Worm (Caenorhabditis elegans) whole organism, late embryonic: ENCODE data around the gene srw-24.
"Not testable (repeated sequence)": the region's sequence is repeated elsewhere in the genome, so short reads cannot be mapped to it uniquely, and the experiment has no call there.

Source experiments
- F13H6.1 ChIP-seq: sonication (generic microtip); optimal IDR thresholded peaks from 2 replicates; lab custom pipeline; 2016; ENCODE audit warnings: missing genetic modification characterization, missing compliant biosample characterization
- K02D7.2 ChIP-seq: sonication (generic microtip); optimal IDR thresholded peaks from 2 replicates; lab custom pipeline; 2017; ENCODE audit warnings: mild to moderate bottlenecking, missing genetic modification characterization, missing compliant biosample characterization
- ahr-1 ChIP-seq: sonication (generic microtip); optimal IDR thresholded peaks from 2 replicates; lab custom pipeline; 2016; ENCODE audit warnings: missing genetic modification characterization, missing compliant biosample characterization
- ama-1 ChIP-seq: fragments of 150-350 bp; optimal IDR thresholded peaks from 2 replicates; lab custom pipeline; 2014
- ceh-19 ChIP-seq: fragments of 200-800 bp; sonication (Bioruptor generic); optimal IDR thresholded peaks from 2 replicates; lab custom pipeline; 2018; ENCODE audit warnings: mild to moderate bottlenecking, missing genetic modification characterization, missing compliant biosample characterization
- ceh-2 ChIP-seq: sonication (generic microtip); optimal IDR thresholded peaks from 2 replicates; lab custom pipeline; 2016; ENCODE audit warnings: missing genotype, missing genetic modification characterization, missing compliant biosample characterization
- ceh-22 ChIP-seq: sonication (generic microtip); optimal IDR thresholded peaks from 2 replicates; lab custom pipeline; 2017; ENCODE audit warnings: missing biosample characterization, missing genetic modification characterization
- ceh-30 ChIP-seq: fragments of 150-350 bp; optimal IDR thresholded peaks from 2 replicates; lab custom pipeline; 2014; ENCODE audit warnings: missing biosample characterization, missing genetic modification characterization
- ceh-31 ChIP-seq: sonication (generic microtip); optimal IDR thresholded peaks from 2 replicates; lab custom pipeline; 2016; ENCODE audit warnings: missing genetic modification characterization, missing compliant biosample characterization
- ceh-45 ChIP-seq: fragments of 200-800 bp; sonication (Bioruptor generic); IDR thresholded peaks from 2 replicates; pipeline ENCODE4 v1.3.6; 2022; ENCODE audit warnings: missing genetic modification reagents, missing genetic modification characterization, missing compliant biosample characterization
- elt-2 ChIP-seq: sonication (generic microtip); optimal IDR thresholded peaks from 2 replicates; lab custom pipeline; 2016; ENCODE audit warnings: missing genetic modification reagents, missing genetic modification characterization, missing compliant biosample characterization
- ets-4 ChIP-seq: sonication (generic microtip); optimal IDR thresholded peaks from 2 replicates; lab custom pipeline; 2016; ENCODE audit warnings: missing genetic modification characterization, missing compliant biosample characterization
- hlh-13 ChIP-seq: fragments of 200-800 bp; sonication (Bioruptor generic); optimal IDR thresholded peaks from 2 replicates; lab custom pipeline; 2018; ENCODE audit warnings: mild to moderate bottlenecking, missing genetic modification characterization, missing compliant biosample characterization
- hlh-30 ChIP-seq: sonication (generic microtip); optimal IDR thresholded peaks from 2 replicates; lab custom pipeline; 2017; ENCODE audit warnings: antibody characterized with exemption, missing genetic modification characterization, missing compliant biosample characterization; ENCODE audit not compliant: insufficient read depth
- hlh-8 ChIP-seq: sonication (generic microtip); optimal IDR thresholded peaks from 2 replicates; lab custom pipeline; 2016; ENCODE audit warnings: missing genotype, missing genetic modification characterization, missing compliant biosample characterization
- lim-6 ChIP-seq: sonication (generic microtip); optimal IDR thresholded peaks from 2 replicates; lab custom pipeline; 2016; ENCODE audit warnings: missing genetic modification characterization, missing compliant biosample characterization
- lin-11 ChIP-seq: fragments of 200-800 bp; sonication (Bioruptor generic); optimal IDR thresholded peaks from 2 replicates; lab custom pipeline; 2018; ENCODE audit warnings: mild to moderate bottlenecking, missing genetic modification characterization, missing compliant biosample characterization
- nhr-11 ChIP-seq: fragments of 150-350 bp; optimal IDR thresholded peaks from 2 replicates; lab custom pipeline; 2014; ENCODE audit warnings: missing biosample characterization, missing genetic modification characterization
- nhr-232 ChIP-seq: sonication (generic microtip); optimal IDR thresholded peaks from 2 replicates; lab custom pipeline; 2016; ENCODE audit warnings: missing genetic modification characterization, missing compliant biosample characterization
- npax-4 ChIP-seq: sonication (generic microtip); optimal IDR thresholded peaks from 2 replicates; lab custom pipeline; 2016; ENCODE audit warnings: missing genetic modification characterization, missing compliant biosample characterization
- odd-2 ChIP-seq: sonication (generic microtip); optimal IDR thresholded peaks from 2 replicates; lab custom pipeline; 2017; ENCODE audit warnings: antibody characterized with exemption, mild to moderate bottlenecking, missing genetic modification characterization, missing compliant biosample characterization
- pax-1 ChIP-seq: fragments of 150-350 bp; optimal IDR thresholded peaks from 2 replicates; lab custom pipeline; 2014; ENCODE audit warnings: missing biosample characterization, missing genetic modification characterization
- pha-2 ChIP-seq: sonication (generic microtip); optimal IDR thresholded peaks from 2 replicates; lab custom pipeline; 2017; ENCODE audit warnings: mild to moderate bottlenecking, missing genetic modification characterization, missing compliant biosample characterization
- ref-2 ChIP-seq: sonication (generic microtip); optimal IDR thresholded peaks from 2 replicates; lab custom pipeline; 2016; ENCODE audit warnings: missing genetic modification characterization, missing compliant biosample characterization
- rnt-1 ChIP-seq: sonication (generic microtip); optimal IDR thresholded peaks from 2 replicates; lab custom pipeline; 2016; ENCODE audit warnings: missing genetic modification characterization, missing compliant biosample characterization
- sox-4 ChIP-seq: sonication (generic microtip); optimal IDR thresholded peaks from 2 replicates; lab custom pipeline; 2017; ENCODE audit warnings: mild to moderate bottlenecking, missing genetic modification characterization, inconsistent platforms, missing compliant biosample characterization
- tbx-2 ChIP-seq: sonication (generic microtip); optimal IDR thresholded peaks from 2 replicates; lab custom pipeline; 2016; ENCODE audit warnings: missing genetic modification characterization, missing compliant biosample characterization
- tbx-7 ChIP-seq: sonication (generic microtip); optimal IDR thresholded peaks from 2 replicates; lab custom pipeline; 2016; ENCODE audit warnings: missing genotype, missing genetic modification characterization, missing compliant biosample characterization
- unc-3 ChIP-seq, 2 experiments: fragments of 200-800 bp in 1 of 2; sonication (Bioruptor generic) in 1 of 2; sonication (generic microtip) in 1 of 2; conservative IDR thresholded peaks in 1 of 2; optimal IDR thresholded peaks in 1 of 2; 2 replicates each; pipeline versions ENCODE4 v1.3.6 to Lab custom; 2016 to 2022; ENCODE audit warnings: missing compliant biosample characterization in 2 of 2, missing genetic modification characterization in 2 of 2, missing genetic modification reagents in 1 of 2
- unc-86 ChIP-seq: sonication (generic microtip); optimal IDR thresholded peaks from 2 replicates; lab custom pipeline; 2016; ENCODE audit warnings: missing genetic modification characterization, missing compliant biosample characterization
- ztf-16 ChIP-seq: sonication (generic microtip); optimal IDR thresholded peaks from 2 replicates; lab custom pipeline; 2017; ENCODE audit warnings: missing genetic modification characterization, missing compliant biosample characterization

Gene srw-24

DNA sequence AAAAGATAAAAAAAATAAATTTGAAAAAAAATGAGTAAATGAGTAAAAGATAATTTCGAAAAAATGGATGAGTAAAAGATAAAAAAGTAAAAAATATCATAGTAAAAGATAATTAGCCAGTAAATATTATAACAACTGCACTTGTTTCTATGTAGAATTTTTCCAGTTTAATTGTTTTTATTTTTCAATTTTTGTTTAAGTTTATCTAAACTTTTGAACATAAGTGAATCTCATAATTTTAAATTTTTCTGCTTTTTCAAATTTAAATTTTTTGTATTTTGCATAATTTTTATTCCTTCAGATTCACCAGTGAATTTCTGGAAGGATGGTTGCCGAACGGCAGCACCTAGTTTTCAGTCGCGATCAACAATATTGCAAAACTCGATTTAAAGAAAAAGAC lies 17.5 kb downstream of the srw-24 start, which contains the start of gene chil-12:
Gene chil-12 (plus strand): TSS at position 301 of the 400 bp plus-strand sequence.
- TF ChIP-seq elt-2 (tag; lab: Kevin White, UChicago) (no peak), rnt-1 (tag; lab: Kevin White, UChicago) (no peak), ets-4 (tag; lab: Kevin White, UChicago) (no peak), hlh-30 (tag; lab: Kevin White, UChicago) (no peak), hlh-13 (GFP tag; lab: Kevin White, UChicago) (no peak)

DNA sequence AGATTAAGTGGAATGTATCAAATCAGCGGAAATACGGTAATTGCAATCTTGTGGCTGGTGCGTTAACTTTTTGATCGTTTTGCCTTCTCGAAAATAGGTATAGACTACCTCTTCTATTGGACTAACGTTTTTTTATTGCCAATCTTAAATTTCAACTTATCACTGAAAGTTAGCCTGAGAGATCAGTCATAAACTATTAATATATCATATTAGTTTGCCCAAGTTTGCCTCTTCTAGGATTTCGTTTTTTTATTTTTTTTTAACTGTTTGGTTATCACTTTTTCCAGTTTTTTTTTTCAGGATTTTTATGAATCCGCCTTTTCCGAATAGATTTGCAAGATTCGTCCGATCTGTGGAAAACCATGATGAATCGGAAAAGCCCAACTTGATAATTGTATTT lies 20.7 kb downstream of the srw-24 start, which contains the start of gene kin-30:
Gene kin-30 (plus strand): TSS at position 301 of the 400 bp plus-strand sequence.
- TF ChIP-seq unc-3 (GFP tag; conservative IDR thresholded peaks at IDR 0.05; lab: Robert Waterston, UW) (no peak), unc-3 (tag; optimal IDR thresholded peaks at IDR 0.05; lab: Kevin White, UChicago) (no peak), pax-1 (tag; lab: Kevin White, UChicago) (no peak), tbx-7 (tag; lab: Kevin White, UChicago) (no peak), ama-1 (lab: Kevin White, UChicago) (no peak), hlh-8 (no peak), rnt-1 (tag; lab: Kevin White, UChicago) (no peak), hlh-30 (tag; lab: Kevin White, UChicago) (no peak), npax-4 (tag; lab: Kevin White, UChicago) (no peak), ceh-19 (GFP tag; lab: Kevin White, UChicago) (no peak), pha-2 (tag; lab: Kevin White, UChicago) (no peak), ceh-2 (tag; lab: Kevin White, UChicago) (no peak), F13H6.1 (tag; lab: Kevin White, UChicago) (no peak), ztf-16 (tag; lab: Kevin White, UChicago) (no peak), ceh-31 (tag; lab: Kevin White, UChicago) (no peak), nhr-11 (no peak), ref-2 (tag; lab: Kevin White, UChicago) (no peak), odd-2 (tag; lab: Kevin White, UChicago) (no peak), K02D7.2 (tag; lab: Kevin White, UChicago) (no peak), lim-6 (tag; lab: Kevin White, UChicago) (no peak)

DNA sequence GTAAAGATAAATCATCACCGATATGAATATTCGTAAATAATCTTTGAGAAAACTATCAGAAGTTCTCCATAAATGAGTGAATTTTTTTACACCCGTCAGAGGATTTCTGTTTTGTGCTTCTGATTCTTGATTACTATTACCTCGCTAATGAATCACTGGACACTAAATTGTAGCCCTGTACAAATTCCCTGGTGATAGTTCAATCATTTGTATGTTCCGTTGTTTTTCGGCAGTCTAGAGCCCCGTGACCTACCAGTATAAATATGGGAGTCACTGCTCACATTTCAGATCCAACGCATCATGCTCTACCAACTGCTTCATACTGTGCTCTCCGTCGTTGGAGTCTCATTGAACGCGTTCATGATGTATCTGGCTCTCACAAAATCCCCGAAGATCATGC lies 26.5 kb downstream of the srw-24 start, which contains the start of gene srd-28:
Gene srd-28 (plus strand): TSS at position 301 of the 400 bp plus-strand sequence.
- not testable (repeated sequence) for TF ChIP-seq unc-86, tbx-2, sox-4 (tag; lab: Kevin White, UChicago)

DNA sequence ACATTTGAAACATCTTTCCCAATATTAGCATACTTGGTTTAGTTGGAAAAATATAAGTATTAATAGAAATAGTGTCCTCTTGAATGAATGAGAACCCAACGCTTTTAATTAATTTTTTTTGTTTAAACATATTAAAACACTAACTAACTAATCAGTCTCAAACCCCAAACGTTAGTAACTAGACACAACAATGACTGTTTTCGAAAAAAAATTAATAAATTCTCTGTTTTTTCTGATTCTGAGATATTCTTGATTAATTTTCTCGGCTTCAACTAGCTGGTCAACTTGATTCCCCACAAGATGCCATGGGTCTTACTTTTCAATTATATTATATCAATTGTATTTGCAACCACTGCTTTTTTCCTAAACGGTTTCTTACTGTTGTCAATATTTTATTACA lies 28.3 kb downstream of the srw-24 start, which contains the start of gene srbc-76:
Gene srbc-76 (plus strand): TSS at position 301 of the 400 bp plus-strand sequence.
- no peak for TF ChIP-seq ref-2 (tag; lab: Kevin White, UChicago)

DNA sequence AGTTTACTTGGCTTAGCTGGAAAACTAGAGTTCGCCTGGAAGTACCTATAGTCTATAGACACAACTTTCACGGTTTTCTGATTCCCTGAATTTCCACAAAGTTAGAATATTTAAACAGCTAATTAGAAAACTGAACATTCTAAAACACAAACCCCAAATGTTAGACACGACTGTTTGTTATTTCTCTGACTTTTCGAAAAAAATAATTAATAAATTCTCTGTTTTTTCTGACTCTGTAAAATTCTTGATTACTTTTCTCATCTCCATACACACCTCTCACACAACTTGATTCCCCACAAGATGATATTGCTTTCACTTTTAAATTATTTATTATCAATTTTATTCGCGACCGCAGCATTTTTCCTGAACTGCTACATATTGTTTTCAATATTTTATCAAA lies 29.8 kb downstream of the srw-24 start, which contains the start of gene srbc-75:
Gene srbc-75 (plus strand): TSS at position 301 of the 400 bp plus-strand sequence.
- TF ChIP-seq ceh-30 (tag; lab: Kevin White, UChicago) (no peak), nhr-11 (no peak), ceh-22 (no peak), ceh-45 (no peak), rnt-1 (tag; lab: Kevin White, UChicago) (no peak), nhr-232 (tag; lab: Kevin White, UChicago) (no peak)

DNA sequence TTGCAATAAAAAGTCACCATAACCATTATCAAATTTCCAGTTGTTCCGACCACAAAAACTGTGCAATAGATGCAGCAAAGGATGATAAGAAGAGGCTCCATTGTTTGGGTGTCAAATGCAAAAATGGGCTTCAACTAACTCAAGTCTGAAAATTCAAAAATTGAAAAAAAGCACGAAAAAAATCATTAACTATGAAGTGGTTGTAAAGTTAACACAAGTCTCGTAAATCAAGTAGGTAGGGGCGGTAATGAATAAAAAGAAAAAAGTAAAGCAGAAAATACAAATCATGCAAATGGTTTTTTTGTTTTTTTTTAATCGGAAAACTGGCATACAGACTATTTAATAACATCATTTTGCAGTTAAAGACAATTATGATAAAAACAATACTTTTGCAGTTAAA lies 32.9 kb downstream of the srw-24 start, which contains the start of gene srsx-39:
Gene srsx-39 (minus strand): TSS at position 101 of the 400 bp plus-strand sequence.
- not testable (repeated sequence) for TF ChIP-seq lin-11, ahr-1, tbx-7 (tag; lab: Kevin White, UChicago)
- TF ChIP-seq, all 69 proteins: peak for 0; not testable (repeated sequence) for 69
